Worm (Caenorhabditis elegans) whole organism, early embryonic: Measurements from ENCODE around the gene C01C4.3.

Experiments
- ama-1 ChIP-seq: fragments of 150-350 bp; optimal IDR thresholded peaks from 2 replicates; lab custom pipeline; 2014
- flt-1 ChIP-seq: fragments of 200-800 bp; sonication (Bioruptor generic); IDR thresholded peaks from 2 replicates; pipeline ENCODE4 v1.3.6; 2022; ENCODE audit warnings: missing genetic modification characterization, missing compliant biosample characterization
- hnd-1 ChIP-seq: sonication (generic microtip); optimal IDR thresholded peaks from 2 replicates; lab custom pipeline; 2016; ENCODE audit warnings: missing genetic modification characterization, missing compliant biosample characterization

ce11 chrX:3671998-3672397, 24.7 kb upstream of the C01C4.3 start, which contains the start of gene C02F12.5:
- no peak for TF ChIP-seq flt-1 (GFP tag; lab: Robert Waterston, UW)
- TF ChIP-seq hnd-1 (tag; lab: Kevin White, UChicago): no peak
- no peak for TF ChIP-seq ama-1 (lab: Kevin White, UChicago)
